Worm (Caenorhabditis elegans) whole organism, mixed stage, embryonic: ENCODE measurements around the gene cal-5.

ENCODE experiments used
- M03D4.4 ChIP-seq: sonication (generic microtip); optimal IDR thresholded peaks from 2 replicates; lab custom pipeline; 2017; ENCODE audit warnings: mild to moderate bottlenecking, missing genetic modification characterization, missing compliant biosample characterization
- bed-3 ChIP-seq: fragments of 200-800 bp; sonication (Bioruptor generic); optimal IDR thresholded peaks from 3 replicates; lab custom pipeline; 2018; ENCODE audit warnings: mild to moderate bottlenecking, missing genetic modification characterization, moderate library complexity, missing compliant biosample characterization
- blmp-1 ChIP-seq: fragments of 150-350 bp; optimal IDR thresholded peaks from 2 replicates; lab custom pipeline; 2014; ENCODE audit warnings: missing biosample characterization, missing genetic modification characterization
- ceh-43 ChIP-seq: fragments of 200-800 bp; sonication (Bioruptor generic); optimal IDR thresholded peaks from 2 replicates; lab custom pipeline; 2018; ENCODE audit warnings: mild to moderate bottlenecking, missing genetic modification characterization, moderate library complexity, missing compliant biosample characterization
- ceh-83 ChIP-seq: fragments of 200-800 bp; sonication (Bioruptor generic); optimal IDR thresholded peaks from 2 replicates; lab custom pipeline; 2018; ENCODE audit warnings: mild to moderate bottlenecking, missing genetic modification characterization, missing compliant biosample characterization
- ces-1 ChIP-seq: fragments of 150-350 bp; optimal IDR thresholded peaks from 2 replicates; lab custom pipeline; 2014; ENCODE audit warnings: missing biosample characterization, missing genetic modification reagents, missing genetic modification characterization
- cnd-1 ChIP-seq: fragments of 200-800 bp; sonication (Bioruptor generic); optimal IDR thresholded peaks from 2 replicates; lab custom pipeline; 2018; ENCODE audit warnings: mild to moderate bottlenecking, missing genetic modification characterization, missing compliant biosample characterization
- drap-1 ChIP-seq: fragments of 200-800 bp; sonication (Bioruptor generic); optimal IDR thresholded peaks from 3 replicates; lab custom pipeline; 2018; ENCODE audit warnings: mild to moderate bottlenecking, missing genetic modification characterization, missing compliant biosample characterization
- elt-1 ChIP-seq: sonication (generic microtip); optimal IDR thresholded peaks from 2 replicates; lab custom pipeline; 2017; ENCODE audit warnings: missing genetic modification characterization, mild to moderate bottlenecking, missing compliant biosample characterization, antibody characterized with exemption, moderate library complexity, borderline replicate concordance; ENCODE audit not compliant: insufficient read depth
- elt-3 ChIP-seq: fragments of 150-350 bp; optimal IDR thresholded peaks from 2 replicates; lab custom pipeline; 2014; ENCODE audit warnings: missing biosample characterization, missing genetic modification characterization
- flh-1 ChIP-seq: fragments of 200-800 bp; sonication (Bioruptor generic); optimal IDR thresholded peaks from 2 replicates; lab custom pipeline; 2018; ENCODE audit warnings: mild to moderate bottlenecking, missing genetic modification characterization, moderate library complexity, missing compliant biosample characterization
- hlh-1 ChIP-seq: fragments of 150-350 bp; optimal IDR thresholded peaks from 2 replicates; lab custom pipeline; 2014; ENCODE audit warnings: missing biosample characterization, missing genetic modification reagents, missing genetic modification characterization
- lin-13 ChIP-seq: fragments of 150-350 bp; optimal IDR thresholded peaks from 2 replicates; lab custom pipeline; 2014; ENCODE audit warnings: missing biosample characterization, missing genetic modification characterization
- lin-32 ChIP-seq: fragments of 200-800 bp; sonication (Bioruptor generic); optimal IDR thresholded peaks from 2 replicates; lab custom pipeline; 2018; ENCODE audit warnings: mild to moderate bottlenecking, missing genetic modification characterization, missing compliant biosample characterization
- lsy-2 ChIP-seq: fragments of 150-350 bp; optimal IDR thresholded peaks from 2 replicates; lab custom pipeline; 2014; ENCODE audit warnings: missing biosample characterization, missing genetic modification characterization
- mab-5 ChIP-seq: fragments of 150-350 bp; optimal IDR thresholded peaks from 2 replicates; lab custom pipeline; 2014; ENCODE audit warnings: missing biosample characterization, missing genetic modification characterization
- mep-1 ChIP-seq: fragments of 150-350 bp; optimal IDR thresholded peaks from 2 replicates; lab custom pipeline; 2017; ENCODE audit warnings: missing biosample characterization, missing genetic modification reagents, missing genetic modification characterization, inconsistent platforms
- mls-2 ChIP-seq: sonication (generic microtip); optimal IDR thresholded peaks from 2 replicates; lab custom pipeline; 2016; ENCODE audit warnings: mild to moderate bottlenecking, missing genetic modification characterization, moderate library complexity, missing compliant biosample characterization
- nhr-12 ChIP-seq: fragments of 150-350 bp; optimal IDR thresholded peaks from 2 replicates; lab custom pipeline; 2014; ENCODE audit warnings: missing biosample characterization, missing genetic modification characterization
- nhr-2 ChIP-seq: fragments of 150-350 bp; optimal IDR thresholded peaks from 2 replicates; lab custom pipeline; 2014; ENCODE audit warnings: missing biosample characterization, missing genetic modification characterization
- nhr-237 ChIP-seq: fragments of 150-350 bp; optimal IDR thresholded peaks from 2 replicates; lab custom pipeline; 2014; ENCODE audit warnings: missing biosample characterization, missing genetic modification characterization
- nhr-28 ChIP-seq: fragments of 150-350 bp; optimal IDR thresholded peaks from 2 replicates; lab custom pipeline; 2014; ENCODE audit warnings: missing biosample characterization, missing genetic modification characterization
- nhr-76 ChIP-seq: sonication (generic microtip); optimal IDR thresholded peaks from 2 replicates; lab custom pipeline; 2017; ENCODE audit warnings: missing biosample characterization, missing genetic modification characterization
- pha-4 ChIP-seq: fragments of 150-350 bp; optimal IDR thresholded peaks from 2 replicates; lab custom pipeline; 2018; ENCODE audit warnings: missing biosample characterization, missing genetic modification reagents, missing genetic modification characterization
- sem-2 ChIP-seq: fragments of 200-800 bp; sonication (Bioruptor generic); optimal IDR thresholded peaks from 2 replicates; lab custom pipeline; 2018; ENCODE audit warnings: mild to moderate bottlenecking, missing genetic modification characterization, missing compliant biosample characterization
- snpc-4 ChIP-seq: fragments of 150-350 bp; optimal IDR thresholded peaks from 2 replicates; lab custom pipeline; 2014; ENCODE audit warnings: missing biosample characterization, missing genetic modification characterization
- sptf-1 ChIP-seq: sonication (generic microtip); optimal IDR thresholded peaks from 2 replicates; lab custom pipeline; 2017; ENCODE audit warnings: mild to moderate bottlenecking, missing genetic modification characterization, moderate library complexity, missing compliant biosample characterization
- unc-120 ChIP-seq: sonication (generic microtip); optimal IDR thresholded peaks from 2 replicates; lab custom pipeline; 2017; ENCODE audit warnings: missing genetic modification characterization, missing compliant biosample characterization; ENCODE audit not compliant: poor library complexity, severe bottlenecking
- unc-39 ChIP-seq: fragments of 150-350 bp; optimal IDR thresholded peaks from 2 replicates; lab custom pipeline; 2014; ENCODE audit warnings: missing biosample characterization, missing genetic modification characterization
- unc-62 ChIP-seq: fragments of 150-350 bp; optimal IDR thresholded peaks from 2 replicates; lab custom pipeline; 2014; ENCODE audit warnings: missing biosample characterization, missing genetic modification reagents, missing genetic modification characterization

Gene cal-5

DNA sequence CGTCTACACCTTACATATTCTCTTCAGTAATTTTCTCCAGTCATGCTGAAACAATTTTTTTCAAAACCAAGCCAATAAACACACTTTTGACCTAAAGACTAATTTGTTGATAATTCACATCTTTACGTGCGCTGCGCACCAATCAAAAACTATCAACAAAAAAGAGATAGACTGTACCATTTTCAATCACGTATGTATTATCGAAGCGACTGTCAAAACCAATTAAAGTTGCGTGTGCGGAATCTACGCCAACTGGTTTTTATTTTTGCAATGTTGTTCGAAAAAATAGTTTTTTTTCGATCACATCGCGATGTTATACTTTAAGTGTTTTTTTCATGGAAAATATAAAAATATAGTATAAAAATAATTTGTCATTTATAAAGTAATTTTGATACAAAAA lies 1.5 kb upstream of the cal-5 start:
- no peak for TF ChIP-seq mls-2

ce11 chrX:5075538-5075937 lies 2.2 kb downstream of the cal-5 start:
- no peak for TF ChIP-seq unc-120 (tag; lab: Kevin White, UChicago)
- no peak for TF ChIP-seq ceh-43 (GFP tag; lab: Kevin White, UChicago)
- TF ChIP-seq mep-1 (tag; lab: Kevin White, UChicago), result no peak
- TF ChIP-seq bed-3 (GFP tag; lab: Kevin White, UChicago), result no peak
- TF ChIP-seq pha-4 (tag; lab: Kevin White, UChicago), result no peak
- TF ChIP-seq nhr-76 (tag; lab: Kevin White, UChicago), result no peak
- TF ChIP-seq hlh-1 (tag; lab: Kevin White, UChicago), result no peak
- no peak for TF ChIP-seq cnd-1
- TF ChIP-seq drap-1 (GFP tag; lab: Kevin White, UChicago), result no peak
- no peak for TF ChIP-seq M03D4.4 (tag; lab: Kevin White, UChicago)
- TF ChIP-seq lin-32 (GFP tag; lab: Kevin White, UChicago), result no peak
- TF ChIP-seq nhr-28 (tag; lab: Kevin White, UChicago), result no peak
- no peak for TF ChIP-seq ces-1 (GFP tag; lab: Kevin White, UChicago)
- no peak for TF ChIP-seq unc-39 (tag; lab: Kevin White, UChicago)
- no peak for TF ChIP-seq blmp-1
- TF ChIP-seq sptf-1 (tag; lab: Kevin White, UChicago), result no peak
- TF ChIP-seq sem-2 (GFP tag; lab: Kevin White, UChicago), result no peak
- no peak for TF ChIP-seq elt-1
- no peak for TF ChIP-seq mab-5 (tag; lab: Kevin White, UChicago)
- no peak for TF ChIP-seq lsy-2 (tag; lab: Kevin White, UChicago)
- TF ChIP-seq, all 35 proteins: peak for 0

- TF ChIP-seq nhr-28 (tag; lab: Kevin White, UChicago) (no peak), nhr-2 (tag; lab: Kevin White, UChicago) (no peak), ceh-83 (GFP tag; lab: Kevin White, UChicago) (no peak), drap-1 (GFP tag; lab: Kevin White, UChicago) (no peak), nhr-237 (tag; lab: Kevin White, UChicago) (no peak), elt-1 (no peak), sptf-1 (tag; lab: Kevin White, UChicago) (no peak)
These were observed 3.9 kb downstream of the cal-5 start for ce11 chrX:5073895-5074294.

DNA sequence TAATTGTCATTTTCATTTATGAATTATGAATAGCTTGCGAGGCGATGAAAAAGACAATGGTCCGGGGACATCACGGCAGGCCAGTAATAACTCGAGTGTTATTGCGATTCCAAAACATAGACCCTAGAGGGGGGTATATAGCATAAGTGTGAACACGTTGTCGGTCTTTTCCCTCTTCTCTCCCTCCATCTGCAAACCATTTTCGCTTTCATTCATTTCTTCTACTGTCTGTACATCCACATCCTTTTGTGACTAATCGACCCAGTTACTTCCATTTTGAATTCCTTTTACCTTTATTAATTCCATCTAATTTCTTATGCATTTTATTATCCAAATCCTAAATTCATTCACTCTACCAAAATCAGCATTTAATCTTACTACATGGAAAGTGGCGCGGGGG lies 6.7 kb downstream of the cal-5 start:
- no peak for TF ChIP-seq mls-2
- peak; percentile 19 for TF ChIP-seq blmp-1
- TF ChIP-seq, all 35 proteins: peak for 1

- TF ChIP-seq snpc-4 (tag; lab: Kevin White, UChicago) (no peak), ces-1 (GFP tag; lab: Kevin White, UChicago) (no peak), nhr-2 (tag; lab: Kevin White, UChicago) (no peak)
These were observed 10.0 kb downstream of the cal-5 start, which contains the start of gene clc-7 for ce11 chrX:5067796-5068195. Gene clc-7, plus strand, starts transcription at chrX:5068096.

DNA sequence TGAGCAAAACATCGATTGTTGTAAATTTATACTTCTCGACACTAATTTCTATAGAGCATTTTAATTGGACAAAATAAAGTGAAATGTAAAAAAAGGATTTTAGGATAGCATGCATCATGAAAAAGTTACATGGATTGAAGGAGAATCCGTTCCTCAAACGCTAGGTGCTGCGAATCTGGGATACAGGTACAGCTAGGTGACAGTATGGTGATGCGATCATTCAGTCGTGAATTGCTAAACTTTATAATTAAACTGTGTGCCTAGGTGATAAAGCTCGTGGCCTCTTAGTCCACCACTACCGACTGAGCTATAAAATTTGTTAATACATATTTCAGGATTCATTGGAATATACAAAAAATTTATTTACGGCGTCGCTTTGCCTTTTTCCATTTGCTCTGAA lies 11.2 kb downstream of the cal-5 start:
- TF ChIP-seq blmp-1 (no peak), unc-62 (no peak), flh-1 (no peak), nhr-237 (tag; lab: Kevin White, UChicago) (no peak), elt-1 (no peak), drap-1 (GFP tag; lab: Kevin White, UChicago) (no peak), snpc-4 (tag; lab: Kevin White, UChicago) (no peak), nhr-12 (no peak), lin-32 (GFP tag; lab: Kevin White, UChicago) (no peak), nhr-76 (tag; lab: Kevin White, UChicago) (no peak), elt-3 (tag; lab: Kevin White, UChicago) (no peak), lin-13 (no peak), ceh-43 (GFP tag; lab: Kevin White, UChicago) (no peak)
